Fruit fly (Drosophila melanogaster) S2 (cell line): ENCODE measurements around the gene CG33288.

Experiments
- CG8478 ChIP-seq: fragments of >200 bp; optimal IDR thresholded peaks from 2 replicates; lab custom pipeline; 2018
- CTCF ChIP-seq, 2 experiments: fragments of >200 bp; optimal IDR thresholded peaks; 2 replicates each; lab custom pipeline; 2018

dm6 chr3L:21462860-21463259 is 35.3 kb downstream of the CG33288 start:
- TF ChIP-seq CTCF (optimal IDR thresholded peaks at IDR 0.05; lab: Kevin White, UChicago) (no peak), CG8478 (lab: Kevin White, UChicago) (no peak)
